Worm (Caenorhabditis elegans) whole organism, L3 larva: ENCODE results near the gene Y62H9A.4.

Experiments
- ZK546.5 ChIP-seq: sonication (generic microtip); optimal IDR thresholded peaks from 2 replicates; lab custom pipeline; 2017; ENCODE audit warnings: missing biosample characterization, missing genetic modification characterization
- ceh-82 ChIP-seq: fragments of 150-350 bp; optimal IDR thresholded peaks from 2 replicates; lab custom pipeline; 2014; ENCODE audit warnings: missing biosample characterization, missing genetic modification characterization
- lin-39 ChIP-seq: fragments of 150-350 bp; optimal IDR thresholded peaks from 2 replicates; lab custom pipeline; 2018; ENCODE audit warnings: missing biosample characterization, missing genetic modification reagents, missing genetic modification characterization
- mdl-1 ChIP-seq: fragments of 150-350 bp; optimal IDR thresholded peaks from 2 replicates; lab custom pipeline; 2014; ENCODE audit warnings: missing biosample characterization, missing genetic modification characterization
- nhr-12 ChIP-seq: fragments of 150-350 bp; optimal IDR thresholded peaks from 2 replicates; lab custom pipeline; 2014; ENCODE audit warnings: missing biosample characterization, missing genetic modification characterization
- nhr-76 ChIP-seq: fragments of 150-350 bp; sonication (generic microtip); optimal IDR thresholded peaks from 5 replicates; lab custom pipeline; 2014; ENCODE audit warnings: missing biosample characterization, missing genetic modification characterization
- pha-4 ChIP-seq: fragments of 150-350 bp; optimal IDR thresholded peaks from 2 replicates; lab custom pipeline; 2014; ENCODE audit warnings: missing biosample characterization, missing genetic modification reagents, missing genetic modification characterization
- snpc-4 ChIP-seq: fragments of 150-350 bp; optimal IDR thresholded peaks from 2 replicates; lab custom pipeline; 2014; ENCODE audit warnings: missing biosample characterization, missing genetic modification characterization

DNA sequence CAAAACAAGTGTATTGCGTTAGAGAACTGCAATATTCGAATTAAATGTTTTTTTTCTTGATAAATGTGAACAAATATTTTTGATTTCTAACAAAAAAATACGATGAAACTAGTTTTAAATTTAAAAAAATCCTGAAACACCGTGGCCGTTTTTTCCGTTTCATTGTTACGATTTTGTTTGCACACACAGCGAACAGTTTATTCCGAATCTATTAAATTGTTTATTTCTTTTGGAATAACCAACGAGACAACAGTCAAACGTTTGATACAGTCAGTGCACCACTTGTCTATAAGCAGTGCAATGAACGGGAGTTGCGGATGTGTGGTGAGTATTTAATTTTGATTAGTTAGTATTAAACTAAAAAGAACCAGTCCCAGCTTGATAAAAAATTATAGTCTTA lies 36.8 kb downstream of the Y62H9A.4 start, which contains the start of gene Y62H9A.13:
- TF ChIP-seq mdl-1 (no peak), snpc-4 (tag; lab: Kevin White, UChicago) (no peak), ZK546.5 (no peak), lin-39 (no peak), ceh-82 (tag; lab: Kevin White, UChicago) (no peak), nhr-12 (no peak), nhr-76 (tag; lab: Kevin White, UChicago) (no peak), pha-4 (no peak)
